Worm (Caenorhabditis elegans) whole organism, late embryonic: ENCODE data around the gene F14E5.2.

Experiments
- K02D7.2 ChIP-seq: sonication (generic microtip); optimal IDR thresholded peaks from 2 replicates; lab custom pipeline; 2017; ENCODE audit warnings: mild to moderate bottlenecking, missing genetic modification characterization, missing compliant biosample characterization
- K09A11.1 ChIP-seq: sonication (generic microtip); optimal IDR thresholded peaks from 2 replicates; lab custom pipeline; 2017; ENCODE audit warnings: antibody characterized with exemption, mild to moderate bottlenecking, missing genetic modification characterization, missing compliant biosample characterization; ENCODE audit not compliant: insufficient read depth
- T23F11.4 ChIP-seq: fragments of 200-800 bp; sonication (Bioruptor generic); optimal IDR thresholded peaks from 2 replicates; lab custom pipeline; 2018; ENCODE audit warnings: mild to moderate bottlenecking, missing genetic modification characterization, missing compliant biosample characterization
- ceh-18 ChIP-seq: sonication (generic microtip); optimal IDR thresholded peaks from 2 replicates; lab custom pipeline; 2016; ENCODE audit warnings: missing genetic modification characterization, missing compliant biosample characterization
- ceh-2 ChIP-seq: sonication (generic microtip); optimal IDR thresholded peaks from 2 replicates; lab custom pipeline; 2016; ENCODE audit warnings: missing genotype, missing genetic modification characterization, missing compliant biosample characterization
- ceh-24 ChIP-seq: sonication (generic microtip); optimal IDR thresholded peaks from 2 replicates; lab custom pipeline; 2016; ENCODE audit warnings: mild to moderate bottlenecking, missing genetic modification characterization, missing compliant biosample characterization
- ceh-30 ChIP-seq: fragments of 150-350 bp; optimal IDR thresholded peaks from 2 replicates; lab custom pipeline; 2014; ENCODE audit warnings: missing biosample characterization, missing genetic modification characterization
- ceh-34 ChIP-seq: sonication (generic microtip); optimal IDR thresholded peaks from 2 replicates; lab custom pipeline; 2016; ENCODE audit warnings: mild to moderate bottlenecking, missing genetic modification characterization, missing compliant biosample characterization
- ceh-45 ChIP-seq: fragments of 200-800 bp; sonication (Bioruptor generic); IDR thresholded peaks from 2 replicates; pipeline ENCODE4 v1.3.6; 2022; ENCODE audit warnings: missing genetic modification reagents, missing genetic modification characterization, missing compliant biosample characterization
- dve-1 ChIP-seq: sonication (generic microtip); optimal IDR thresholded peaks from 2 replicates; lab custom pipeline; 2017; ENCODE audit warnings: antibody characterized with exemption, mild to moderate bottlenecking, missing genetic modification characterization, missing compliant biosample characterization
- elt-2 ChIP-seq: sonication (generic microtip); optimal IDR thresholded peaks from 2 replicates; lab custom pipeline; 2016; ENCODE audit warnings: missing genetic modification reagents, missing genetic modification characterization, missing compliant biosample characterization
- ets-4 ChIP-seq: sonication (generic microtip); optimal IDR thresholded peaks from 2 replicates; lab custom pipeline; 2016; ENCODE audit warnings: missing genetic modification characterization, missing compliant biosample characterization
- eyg-1 ChIP-seq: sonication (generic microtip); optimal IDR thresholded peaks from 2 replicates; lab custom pipeline; 2016; ENCODE audit warnings: missing genotype, missing genetic modification characterization, missing compliant biosample characterization
- fax-1 ChIP-seq: sonication (generic microtip); optimal IDR thresholded peaks from 2 replicates; lab custom pipeline; 2016; ENCODE audit warnings: missing genotype, missing genetic modification characterization, missing compliant biosample characterization
- gmeb-2 ChIP-seq: sonication (generic microtip); optimal IDR thresholded peaks from 2 replicates; lab custom pipeline; 2016; ENCODE audit warnings: missing genetic modification characterization, inconsistent platforms, missing compliant biosample characterization
- hlh-13 ChIP-seq: fragments of 200-800 bp; sonication (Bioruptor generic); optimal IDR thresholded peaks from 2 replicates; lab custom pipeline; 2018; ENCODE audit warnings: mild to moderate bottlenecking, missing genetic modification characterization, missing compliant biosample characterization
- hlh-15 ChIP-seq: sonication (generic microtip); optimal IDR thresholded peaks from 2 replicates; lab custom pipeline; 2016; ENCODE audit warnings: missing genetic modification characterization, missing compliant biosample characterization
- madf-2 ChIP-seq: sonication (generic microtip); optimal IDR thresholded peaks from 2 replicates; lab custom pipeline; 2017; ENCODE audit warnings: missing genetic modification characterization, missing compliant biosample characterization
- nfya-1 ChIP-seq: sonication (generic microtip); optimal IDR thresholded peaks from 2 replicates; lab custom pipeline; 2017; ENCODE audit warnings: missing genetic modification characterization, mild to moderate bottlenecking, missing compliant biosample characterization, antibody characterized with exemption, moderate library complexity
- nhr-11 ChIP-seq: fragments of 150-350 bp; optimal IDR thresholded peaks from 2 replicates; lab custom pipeline; 2014; ENCODE audit warnings: missing biosample characterization, missing genetic modification characterization
- npax-4 ChIP-seq: sonication (generic microtip); optimal IDR thresholded peaks from 2 replicates; lab custom pipeline; 2016; ENCODE audit warnings: missing genetic modification characterization, missing compliant biosample characterization
- odd-2 ChIP-seq: sonication (generic microtip); optimal IDR thresholded peaks from 2 replicates; lab custom pipeline; 2017; ENCODE audit warnings: antibody characterized with exemption, mild to moderate bottlenecking, missing genetic modification characterization, missing compliant biosample characterization
- pag-3 ChIP-seq: sonication (generic microtip); optimal IDR thresholded peaks from 2 replicates; lab custom pipeline; 2016; ENCODE audit warnings: missing compliant biosample characterization, missing genetic modification characterization, borderline replicate concordance
- pax-1 ChIP-seq: fragments of 150-350 bp; optimal IDR thresholded peaks from 2 replicates; lab custom pipeline; 2014; ENCODE audit warnings: missing biosample characterization, missing genetic modification characterization
- ref-2 ChIP-seq: sonication (generic microtip); optimal IDR thresholded peaks from 2 replicates; lab custom pipeline; 2016; ENCODE audit warnings: missing genetic modification characterization, missing compliant biosample characterization
- sdc-2 ChIP-seq: sonication (generic microtip); optimal IDR thresholded peaks from 2 replicates; lab custom pipeline; 2016; ENCODE audit warnings: missing genotype, missing genetic modification characterization, missing compliant biosample characterization
- sox-2 ChIP-seq: fragments of 200-800 bp; sonication (Bioruptor generic); IDR thresholded peaks from 2 replicates; pipeline ENCODE4 v1.3.6; 2022; ENCODE audit warnings: missing genetic modification reagents, missing genetic modification characterization, missing compliant biosample characterization
- sox-4 ChIP-seq: sonication (generic microtip); optimal IDR thresholded peaks from 2 replicates; lab custom pipeline; 2017; ENCODE audit warnings: mild to moderate bottlenecking, missing genetic modification characterization, inconsistent platforms, missing compliant biosample characterization
- tbx-2 ChIP-seq: sonication (generic microtip); optimal IDR thresholded peaks from 2 replicates; lab custom pipeline; 2016; ENCODE audit warnings: missing genetic modification characterization, missing compliant biosample characterization
- unc-42 ChIP-seq: sonication (generic microtip); optimal IDR thresholded peaks from 2 replicates; lab custom pipeline; 2016; ENCODE audit warnings: missing genotype, missing genetic modification characterization, missing compliant biosample characterization
- unc-55 ChIP-seq: sonication (generic microtip); optimal IDR thresholded peaks from 2 replicates; lab custom pipeline; 2017; ENCODE audit warnings: missing biosample characterization, missing genetic modification reagents, missing genetic modification characterization
- unc-86 ChIP-seq: sonication (generic microtip); optimal IDR thresholded peaks from 2 replicates; lab custom pipeline; 2016; ENCODE audit warnings: missing genetic modification characterization, missing compliant biosample characterization

F14E5.2 gene

ce11 chrII:8417059-8417668, 11.5 kb downstream of the F14E5.2 start, which contains the start of gene fdgt-2:
Gene fdgt-2 (plus strand): TSS chrII:8417618.
- TF ChIP-seq tbx-2 (no peak), hlh-15 (tag; lab: Kevin White, UChicago) (no peak), unc-55 (GFP tag; lab: Kevin White, UChicago) (peak; percentile 60), ceh-18 (tag; lab: Kevin White, UChicago) (no peak), fax-1 (tag; lab: Kevin White, UChicago) (no peak), K02D7.2 (tag; lab: Kevin White, UChicago) (no peak), T23F11.4 (GFP tag; lab: Kevin White, UChicago) (no peak), ceh-30 (no peak)

- TF ChIP-seq K09A11.1 (tag; lab: Kevin White, UChicago) = no peak
- no peak for TF ChIP-seq eyg-1
- no peak for TF ChIP-seq ref-2
- peak; percentile 22; the same call in 1 of the 2 replicates for TF ChIP-seq sox-2
- TF ChIP-seq pax-1 (tag; lab: Kevin White, UChicago) = no peak
- no peak for TF ChIP-seq gmeb-2 (tag; lab: Kevin White, UChicago)
- TF ChIP-seq elt-2 (tag; lab: Kevin White, UChicago) = peak; percentile 1
- no peak for TF ChIP-seq odd-2
- no peak for TF ChIP-seq ceh-34
- no peak for TF ChIP-seq T23F11.4 (GFP tag; lab: Kevin White, UChicago)
- TF ChIP-seq ceh-2 (tag; lab: Kevin White, UChicago) = no peak
These were observed 13.1 kb downstream of the F14E5.2 start for ce11 chrII:8415462-8416037.

- TF ChIP-seq ets-4 (tag; lab: Kevin White, UChicago) (no peak), ceh-45 (no peak), nhr-11 (no peak), gmeb-2 (tag; lab: Kevin White, UChicago) (no peak), unc-86 (tag; lab: Kevin White, UChicago) (no peak), eyg-1 (no peak), ceh-30 (no peak), unc-55 (GFP tag; lab: Kevin White, UChicago) (peak; percentile 1), hlh-13 (GFP tag; lab: Kevin White, UChicago) (no peak), T23F11.4 (GFP tag; lab: Kevin White, UChicago) (no peak), sdc-2 (tag; lab: Kevin White, UChicago) (no peak), unc-42 (tag; lab: Kevin White, UChicago) (no peak), ceh-34 (no peak), tbx-2 (peak; percentile 60), sox-4 (tag; lab: Kevin White, UChicago) (no peak), elt-2 (tag; lab: Kevin White, UChicago) (no peak)
These were observed 13.6 kb downstream of the F14E5.2 start for ce11 chrII:8415035-8415434.

- peak; percentile 65 for TF ChIP-seq elt-2 (tag; lab: Kevin White, UChicago)
- no peak for TF ChIP-seq madf-2
- TF ChIP-seq sox-4 (tag; lab: Kevin White, UChicago) = no peak
These were observed 15.7 kb downstream of the F14E5.2 start for ce11 chrII:8412935-8413334.

- TF ChIP-seq pag-3 (tag; lab: Kevin White, UChicago) (no peak), unc-42 (tag; lab: Kevin White, UChicago) (no peak), ceh-24 (tag; lab: Kevin White, UChicago) (no peak), hlh-15 (tag; lab: Kevin White, UChicago) (no peak), ceh-2 (tag; lab: Kevin White, UChicago) (peak; percentile 22), ref-2 (peak; percentile 42), nfya-1 (peak; percentile 22), sdc-2 (tag; lab: Kevin White, UChicago) (peak; percentile 1), ceh-45 (peak; percentile 23; the same call in 1 of the 2 replicates), tbx-2 (peak; percentile 25), npax-4 (tag; lab: Kevin White, UChicago) (no peak), madf-2 (no peak), ceh-34 (peak; percentile 36), dve-1 (tag; lab: Kevin White, UChicago) (no peak)
These were observed 16.5 kb downstream of the F14E5.2 start, which contains the start of gene efl-3 for ce11 chrII:8412061-8412721. Gene efl-3 (plus strand): TSS chrII:8412671.
